Worm (Caenorhabditis elegans) whole organism, early embryonic: ENCODE results near the gene T03G6.3.

Experiments used
- ama-1 ChIP-seq: fragments of 150-350 bp; optimal IDR thresholded peaks from 2 replicates; lab custom pipeline; 2014
- scrt-1 ChIP-seq: fragments of 200-800 bp; sonication (Bioruptor generic); IDR thresholded peaks from 2 replicates; pipeline ENCODE4 v1.3.6; 2022; ENCODE audit warnings: missing genetic modification characterization, missing compliant biosample characterization

DNA sequence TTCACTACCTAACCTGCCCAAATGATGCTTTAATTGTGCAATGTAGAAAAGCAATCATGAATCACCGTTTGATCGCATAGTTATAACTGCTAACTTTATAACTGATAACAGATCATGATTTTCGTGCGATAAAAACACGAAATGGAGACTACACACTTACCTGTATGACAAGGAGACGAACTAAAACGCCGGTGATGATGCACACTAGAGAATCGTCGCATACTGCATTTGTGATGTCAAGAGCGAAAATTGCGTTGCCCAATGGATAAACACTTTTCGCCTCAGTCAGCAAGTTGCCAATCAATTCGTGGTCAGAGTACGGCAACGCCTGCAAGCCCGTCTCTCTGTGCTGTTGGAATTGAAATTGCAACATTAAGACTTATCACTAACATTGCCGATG is 46.5 kb downstream of the T03G6.3 start:
- TF ChIP-seq scrt-1 (GFP tag; lab: Robert Waterston, UW) (no peak), ama-1 (lab: Kevin White, UChicago) (no peak)
